Fruit fly (Drosophila melanogaster): ENCODE measurements around the gene Coprox.

Gene Coprox

dm6 chr2L:6967422-6968012 is 3.3 kb downstream of the Coprox start, which contains the start of gene Sumo (continued):
- no peak; the same call in 1 of the 2 replicates for TF ChIP-seq ranshi (GFP tag; IDR thresholded peaks at IDR 0.05)
- no peak for TF ChIP-seq pita (GFP tag; optimal IDR thresholded peaks at IDR 0.05)
- no peak for TF ChIP-seq CG12236 (GFP tag; optimal IDR thresholded peaks at IDR 0.05)
- TF ChIP-seq Trl (optimal IDR thresholded peaks at IDR 0.05): no peak
- no peak for TF ChIP-seq Trl (GFP tag; optimal IDR thresholded peaks at IDR 0.05)
- TF ChIP-seq Rfx (GFP tag; IDR thresholded peaks at IDR 0.05): peak; percentile 76
- TF ChIP-seq CG3281 (GFP tag; optimal IDR thresholded peaks at IDR 0.05): no peak
- TF ChIP-seq CG10366 (GFP tag; IDR thresholded peaks at IDR 0.05): no peak
- no peak for TF ChIP-seq CG15011 (GFP tag; optimal IDR thresholded peaks at IDR 0.05)
- peak; percentile 98 for TF ChIP-seq chinmo (GFP tag; IDR thresholded peaks at IDR 0.05; ENCODE audit: partially characterized antibody)
- peak; percentile 40 for TF ChIP-seq Sry-β (GFP tag; optimal IDR thresholded peaks at IDR 0.05)
- TF ChIP-seq al (GFP tag; IDR thresholded peaks at IDR 0.05): no peak
- peak; percentile 86 for TF ChIP-seq NFAT (GFP tag; IDR thresholded peaks at IDR 0.05)
- no peak for TF ChIP-seq CG10209 (GFP tag; optimal IDR thresholded peaks at IDR 0.05)
- TF ChIP-seq tgo (GFP tag; IDR thresholded peaks at IDR 0.05): no peak
- TF ChIP-seq Hey (tag; optimal IDR thresholded peaks at IDR 0.05): no peak
- TF ChIP-seq CG11456 (GFP tag; IDR thresholded peaks at IDR 0.05): peak; percentile 74; the same call in 2 of the 3 replicates
- TF ChIP-seq chm (GFP tag; IDR thresholded peaks at IDR 0.05): peak; percentile 49; the same call in 1 of the 2 replicates
- TF ChIP-seq CG2129 (GFP tag; IDR thresholded peaks at IDR 0.05; ENCODE audit: partially characterized antibody): peak; percentile 93
- peak; percentile 99 for TF ChIP-seq vnd (GFP tag; IDR thresholded peaks at IDR 0.05; ENCODE audit: partially characterized antibody)
- no peak for TF ChIP-seq tup (GFP tag; optimal IDR thresholded peaks at IDR 0.05)
- TF ChIP-seq pb (GFP tag; optimal IDR thresholded peaks at IDR 0.05): no peak
- TF ChIP-seq CG17359 (tag; optimal IDR thresholded peaks at IDR 0.05): no peak
- TF ChIP-seq Xrp1 (GFP tag; IDR thresholded peaks at IDR 0.05): no peak
- peak; percentile 66 for TF ChIP-seq CG1603 (tag; optimal IDR thresholded peaks at IDR 0.05)
- TF ChIP-seq CG5953 (GFP tag; IDR thresholded peaks at IDR 0.05): no peak
- no peak for TF ChIP-seq yki (optimal IDR thresholded peaks at IDR 0.05)
- peak; percentile 99 for TF ChIP-seq Bgb (GFP tag; IDR thresholded peaks at IDR 0.05; ENCODE audit: partially characterized antibody)
- no peak for TF ChIP-seq Atf6 (GFP tag; IDR thresholded peaks at IDR 0.05)
- TF ChIP-seq gem (tag; optimal IDR thresholded peaks at IDR 0.05): peak; percentile 21
- no peak for TF ChIP-seq CkIIα-i1 (GFP tag; IDR thresholded peaks at IDR 0.05)
- TF ChIP-seq lmd (GFP tag; IDR thresholded peaks at IDR 0.05): no peak; the same call in 1 of the 2 replicates
- TF ChIP-seq p53 (GFP tag; optimal IDR thresholded peaks at IDR 0.05): no peak
- no peak for TF ChIP-seq bigmax (GFP tag; optimal IDR thresholded peaks at IDR 0.05)
- TF ChIP-seq CG32767 (GFP tag; IDR thresholded peaks at IDR 0.05): no peak
- no peak for TF ChIP-seq eve (GFP tag; optimal IDR thresholded peaks at IDR 0.05)
- no peak for TF ChIP-seq MTF-1 (GFP tag; optimal IDR thresholded peaks at IDR 0.05; ENCODE audit: borderline replicate concordance)
- no peak for TF ChIP-seq CG4360 (GFP tag; IDR thresholded peaks at IDR 0.05)
- TF ChIP-seq CG2678 (tag; optimal IDR thresholded peaks at IDR 0.05): peak; percentile 33
- TF ChIP-seq CG11247 (GFP tag; IDR thresholded peaks at IDR 0.05): no peak
- no peak for TF ChIP-seq Hand (GFP tag; optimal IDR thresholded peaks at IDR 0.05)
- TF ChIP-seq CG11093 (GFP tag; IDR thresholded peaks at IDR 0.05): no peak
- peak; percentile 13 for TF ChIP-seq Sin3A (optimal IDR thresholded peaks at IDR 0.05)
- peak; percentile 51; the same call in 1 of the 3 replicates for TF ChIP-seq CG34422 (GFP tag; IDR thresholded peaks at IDR 0.05)
- no peak for TF ChIP-seq Bdp1 (GFP tag; optimal IDR thresholded peaks at IDR 0.05)
- peak; percentile 21 for TF ChIP-seq CG12155 (GFP tag; optimal IDR thresholded peaks at IDR 0.05)
- TF ChIP-seq CG13775 (GFP tag; optimal IDR thresholded peaks at IDR 0.05): peak; percentile 59
- TF ChIP-seq lbe (GFP tag; optimal IDR thresholded peaks at IDR 0.05): no peak
- TF ChIP-seq ems (GFP tag; optimal IDR thresholded peaks at IDR 0.05): no peak
- peak; percentile 25 for TF ChIP-seq Usf (GFP tag; optimal IDR thresholded peaks at IDR 0.05)
- no peak for TF ChIP-seq Antp (GFP tag; optimal IDR thresholded peaks at IDR 0.05)
- peak; percentile 98 for TF ChIP-seq tna (GFP tag; IDR thresholded peaks at IDR 0.05; ENCODE audit: partially characterized antibody)
